Fruit fly (Drosophila melanogaster): Measurements from ENCODE around the gene CG7377.
"Not testable (repeated sequence)": the region's sequence is repeated elsewhere in the genome, so short reads cannot be mapped to it uniquely, and the experiment has no call there.

dm6 chr3L:11589395-11589794 lies at the start of gene CG7377:
- TF ChIP-seq esn, Ets21C (GFP tag; optimal IDR thresholded peaks at IDR 0.05): not testable (repeated sequence)
